Fruit fly (Drosophila melanogaster) whole organism, embryonic: ENCODE data around the gene Rpt6.

Source experiments
- B-H2 ChIP-seq: fragments of 200-800 bp; sonication (Bioruptor generic); optimal IDR thresholded peaks from 2 replicates; lab custom pipeline; 2018; ENCODE audit warnings: missing biosample characterization, mild to moderate bottlenecking, missing genetic modification characterization
- CG10267 ChIP-seq: fragments of 200-800 bp; sonication (Bioruptor generic); optimal IDR thresholded peaks from 2 replicates; lab custom pipeline; 2018; ENCODE audit warnings: missing biosample characterization, mild to moderate bottlenecking, missing genetic modification characterization, moderate library complexity
- CG10543 ChIP-seq: fragments of 200-800 bp; sonication (Bioruptor generic); optimal IDR thresholded peaks from 3 replicates; lab custom pipeline; 2017; ENCODE audit warnings: missing biosample characterization, mild to moderate bottlenecking, missing genetic modification characterization, moderate library complexity
- CG10979 ChIP-seq: fragments of 200-800 bp; sonication (Bioruptor generic); optimal IDR thresholded peaks from 2 replicates; lab custom pipeline; 2018; ENCODE audit warnings: missing biosample characterization, mild to moderate bottlenecking, missing genetic modification characterization, moderate library complexity
- CG12071 ChIP-seq: fragments of 200-800 bp; sonication (Bioruptor generic); optimal IDR thresholded peaks from 3 replicates; lab custom pipeline; 2018; ENCODE audit warnings: missing biosample characterization, mild to moderate bottlenecking, missing genetic modification characterization
- CG1233 ChIP-seq: fragments of 200-800 bp; sonication (Bioruptor generic); optimal IDR thresholded peaks from 4 replicates; lab custom pipeline; 2018; ENCODE audit warnings: missing biosample characterization, mild to moderate bottlenecking, missing genetic modification characterization
- CG12769 ChIP-seq: fragments of 200-800 bp; sonication (Bioruptor generic); optimal IDR thresholded peaks from 2 replicates; lab custom pipeline; 2019; ENCODE audit warnings: missing biosample characterization, mild to moderate bottlenecking, missing genetic modification characterization, moderate library complexity
- CG14710 ChIP-seq: fragments of 200-800 bp; sonication (Bioruptor generic); optimal IDR thresholded peaks from 3 replicates; lab custom pipeline; 2019; ENCODE audit warnings: missing biosample characterization, mild to moderate bottlenecking, missing genetic modification characterization, moderate library complexity
- CG15601 ChIP-seq: fragments of 200-800 bp; sonication (Bioruptor generic); optimal IDR thresholded peaks from 3 replicates; lab custom pipeline; 2019; ENCODE audit warnings: missing biosample characterization, mild to moderate bottlenecking, missing genetic modification characterization, moderate library complexity
- CG16863 ChIP-seq: fragments of 200-800 bp; sonication (Bioruptor generic); optimal IDR thresholded peaks from 3 replicates; lab custom pipeline; 2016; ENCODE audit warnings: missing biosample characterization, missing genetic modification characterization
- CG17359 ChIP-seq: fragments of 200-800 bp; sonication (Bioruptor generic); optimal IDR thresholded peaks from 3 replicates; lab custom pipeline; 2018; ENCODE audit warnings: missing biosample characterization, mild to moderate bottlenecking, missing genetic modification characterization, moderate library complexity
- CG17361 ChIP-seq: fragments of 200-800 bp; sonication (Bioruptor generic); IDR thresholded peaks from 3 replicates; pipeline ENCODE4 v1.3.6; 2022; ENCODE audit warnings: missing biosample characterization, missing genetic modification characterization
- CG17829 ChIP-seq: fragments of 200-800 bp; optimal IDR thresholded peaks from 2 replicates; lab custom pipeline; 2019; ENCODE audit warnings: missing biosample characterization, mild to moderate bottlenecking, missing genetic modification characterization, moderate library complexity
- CG18011 ChIP-seq: fragments of 200-800 bp; sonication (Bioruptor generic); optimal IDR thresholded peaks from 2 replicates; lab custom pipeline; 2017; ENCODE audit warnings: missing biosample characterization, missing genetic modification characterization, mild to moderate bottlenecking, moderate library complexity, missing genotype
- CG2712 ChIP-seq: fragments of 200-800 bp; optimal IDR thresholded peaks from 3 replicates; lab custom pipeline; 2019; ENCODE audit warnings: missing biosample characterization, mild to moderate bottlenecking, missing genetic modification characterization, moderate library complexity
- CG2875 ChIP-seq: fragments of 200-800 bp; sonication (Bioruptor generic); optimal IDR thresholded peaks from 2 replicates; lab custom pipeline; 2017; ENCODE audit warnings: missing biosample characterization, mild to moderate bottlenecking, missing genetic modification characterization, missing genetic modification reagents
- CG34376 ChIP-seq: fragments of 200-800 bp; sonication (Bioruptor generic); optimal IDR thresholded peaks from 2 replicates; lab custom pipeline; 2018; ENCODE audit warnings: missing biosample characterization, mild to moderate bottlenecking, missing genetic modification characterization
- CG3995 ChIP-seq: fragments of 200-800 bp; sonication (Bioruptor generic); optimal IDR thresholded peaks from 3 replicates; lab custom pipeline; 2016; ENCODE audit warnings: missing biosample characterization, missing genetic modification characterization
- CG4424 ChIP-seq: fragments of 200-800 bp; sonication (Bioruptor generic); optimal IDR thresholded peaks from 3 replicates; lab custom pipeline; 2016; ENCODE audit warnings: missing biosample characterization, missing genetic modification characterization
- CG6689 ChIP-seq: fragments of 200-800 bp; sonication (Bioruptor generic); IDR thresholded peaks from 2 replicates; pipeline ENCODE4 v1.3.6; 2022; ENCODE audit warnings: missing biosample characterization, missing genetic modification characterization
- CG7928 ChIP-seq: fragments of 200-800 bp; sonication (Bioruptor generic); optimal IDR thresholded peaks from 2 replicates; lab custom pipeline; 2017; ENCODE audit warnings: missing biosample characterization, mild to moderate bottlenecking, missing genetic modification characterization
- CG9437 ChIP-seq: fragments of 200-800 bp; sonication (Bioruptor generic); optimal IDR thresholded peaks from 2 replicates; lab custom pipeline; 2018; ENCODE audit warnings: missing biosample characterization, mild to moderate bottlenecking, missing genetic modification characterization
- CG9727 ChIP-seq: fragments of 200-800 bp; sonication (Bioruptor generic); optimal IDR thresholded peaks from 3 replicates; lab custom pipeline; 2017; ENCODE audit warnings: missing biosample characterization, mild to moderate bottlenecking, missing genetic modification characterization
- CrebB ChIP-seq: fragments of 200-800 bp; sonication (Bioruptor generic); optimal IDR thresholded peaks from 3 replicates; lab custom pipeline; 2018; ENCODE audit warnings: missing biosample characterization, mild to moderate bottlenecking, missing genetic modification characterization
- Deaf1 ChIP-seq: fragments of 200-800 bp; optimal IDR thresholded peaks from 3 replicates; lab custom pipeline; 2019; ENCODE audit warnings: missing biosample characterization, mild to moderate bottlenecking, missing genetic modification characterization, moderate library complexity
- Doc2 ChIP-seq: fragments of 200-800 bp; sonication (Bioruptor generic); IDR thresholded peaks from 2 replicates; pipeline ENCODE4 v1.3.6; 2022; ENCODE audit warnings: missing biosample characterization, missing genetic modification characterization
- Ets97D ChIP-seq: fragments of 200-800 bp; sonication (Bioruptor generic); optimal IDR thresholded peaks from 3 replicates; lab custom pipeline; 2016; ENCODE audit warnings: missing biosample characterization, missing genetic modification characterization
- Fer1 ChIP-seq: fragments of 200-800 bp; sonication (Bioruptor generic); optimal IDR thresholded peaks from 2 replicates; lab custom pipeline; 2017; ENCODE audit warnings: missing biosample characterization, mild to moderate bottlenecking, missing genetic modification characterization
- Gug ChIP-seq: fragments of 200-800 bp; sonication (Bioruptor generic); IDR thresholded peaks from 4 replicates; pipeline ENCODE4 v1.3.6; 2022; ENCODE audit warnings: missing biosample characterization, missing genetic modification characterization
- HmgZ ChIP-seq: fragments of 200-800 bp; sonication (Bioruptor generic); optimal IDR thresholded peaks from 2 replicates; lab custom pipeline; 2018; ENCODE audit warnings: missing biosample characterization, mild to moderate bottlenecking, missing genetic modification characterization
- Lhr ChIP-seq: fragments of 200-800 bp; sonication (Bioruptor generic); optimal IDR thresholded peaks from 3 replicates; lab custom pipeline; 2017; ENCODE audit warnings: mild to moderate bottlenecking, missing biosample characterization, missing genetic modification reagents, missing genetic modification characterization
- NC2α ChIP-seq: fragments of 200-800 bp; sonication (Bioruptor generic); optimal IDR thresholded peaks from 2 replicates; lab custom pipeline; 2016; ENCODE audit warnings: missing biosample characterization, missing genetic modification characterization
- Nf-YC ChIP-seq: fragments of 200-800 bp; optimal IDR thresholded peaks from 3 replicates; lab custom pipeline; 2019; ENCODE audit warnings: missing biosample characterization, mild to moderate bottlenecking, missing genetic modification characterization, moderate library complexity
- Oli ChIP-seq: fragments of 200-800 bp; sonication (Bioruptor generic); optimal IDR thresholded peaks from 2 replicates; lab custom pipeline; 2018; ENCODE audit warnings: missing biosample characterization, mild to moderate bottlenecking, missing genetic modification characterization, moderate library complexity
- PHDP ChIP-seq: fragments of 200-800 bp; sonication (Bioruptor generic); optimal IDR thresholded peaks from 3 replicates; lab custom pipeline; 2018; ENCODE audit warnings: missing biosample characterization, mild to moderate bottlenecking, missing genetic modification characterization, moderate library complexity
- Pdp1 ChIP-seq, 2 experiments: fragments of 200-800 bp; sonication (Bioruptor generic); optimal IDR thresholded peaks; 3 replicates each; lab custom pipeline; 2016; ENCODE audit warnings: missing biosample characterization in 2 of 2, missing genetic modification characterization in 2 of 2, mild to moderate bottlenecking in 1 of 2, moderate library complexity in 1 of 2
- Rfx ChIP-seq: fragments of 200-800 bp; sonication (Bioruptor generic); IDR thresholded peaks from 2 replicates; pipeline ENCODE4 v1.3.6; 2022; ENCODE audit warnings: missing biosample characterization, missing genetic modification characterization
- Ssrp ChIP-seq: fragments of 200-800 bp; sonication (Bioruptor generic); optimal IDR thresholded peaks from 2 replicates; lab custom pipeline; 2018; ENCODE audit warnings: missing biosample characterization, mild to moderate bottlenecking, missing genetic modification characterization, moderate library complexity
- bsh ChIP-seq, 2 experiments: fragments of 200-800 bp; sonication (Bioruptor generic); optimal IDR thresholded peaks; 2 replicates each; lab custom pipeline; 2017 to 2018; ENCODE audit warnings: mild to moderate bottlenecking in 2 of 2, missing biosample characterization in 2 of 2, missing genetic modification characterization in 2 of 2, moderate library complexity in 1 of 2
- chinmo ChIP-seq: fragments of 200-800 bp; sonication (Bioruptor generic); IDR thresholded peaks from 4 replicates; pipeline ENCODE4 v1.3.6; 2022; ENCODE audit warnings: missing biosample characterization, missing genetic modification characterization; ENCODE audit not compliant: partially characterized antibody
- dmrt11E ChIP-seq: fragments of 200-800 bp; sonication (Bioruptor generic); optimal IDR thresholded peaks from 3 replicates; lab custom pipeline; 2018; ENCODE audit warnings: missing biosample characterization, mild to moderate bottlenecking, missing genetic modification characterization, moderate library complexity
- dpn ChIP-seq, 2 experiments: fragments of 200-800 bp; sonication (Bioruptor generic); optimal IDR thresholded peaks; 3 replicates each; lab custom pipeline; 2016; ENCODE audit warnings: missing biosample characterization in 2 of 2, missing genetic modification characterization in 2 of 2
- lmd ChIP-seq: fragments of 200-800 bp; sonication (Bioruptor generic); IDR thresholded peaks from 2 replicates; pipeline ENCODE4 v1.3.6; 2022; ENCODE audit warnings: missing biosample characterization, missing genetic modification characterization
- nerfin-1 ChIP-seq: fragments of 200-800 bp; sonication (Bioruptor generic); optimal IDR thresholded peaks from 3 replicates; lab custom pipeline; 2019; ENCODE audit warnings: missing biosample characterization, mild to moderate bottlenecking, missing genetic modification characterization, moderate library complexity
- nom ChIP-seq: fragments of 200-800 bp; sonication (Bioruptor generic); optimal IDR thresholded peaks from 2 replicates; lab custom pipeline; 2017; ENCODE audit warnings: missing biosample characterization, missing genetic modification characterization, mild to moderate bottlenecking, moderate library complexity, missing genetic modification reagents
- sens ChIP-seq: fragments of 200-800 bp; sonication (Bioruptor generic); peaks from one replicate; lab custom pipeline; 2016; ENCODE audit warnings: missing biosample characterization, missing genetic modification characterization
- slbo ChIP-seq: fragments of 200-800 bp; sonication (Bioruptor generic); IDR thresholded peaks from 2 replicates; pipeline ENCODE4 v1.3.6; 2022; ENCODE audit warnings: missing biosample characterization, missing genetic modification characterization
- stc ChIP-seq: fragments of 200-800 bp; sonication (Bioruptor generic); IDR thresholded peaks from 2 replicates; pipeline ENCODE4 v1.3.6; 2022; ENCODE audit warnings: missing biosample characterization, missing genetic modification characterization
- twi ChIP-seq: fragments of 200-800 bp; optimal IDR thresholded peaks from 2 replicates; lab custom pipeline; 2019; ENCODE audit warnings: missing biosample characterization, mild to moderate bottlenecking, missing genetic modification characterization, moderate library complexity
- vvl ChIP-seq: fragments of 200-800 bp; sonication (Bioruptor generic); IDR thresholded peaks from 2 replicates; pipeline ENCODE4 v1.3.6; 2022; ENCODE audit warnings: missing biosample characterization, missing genetic modification characterization

The Rpt6 gene

DNA sequence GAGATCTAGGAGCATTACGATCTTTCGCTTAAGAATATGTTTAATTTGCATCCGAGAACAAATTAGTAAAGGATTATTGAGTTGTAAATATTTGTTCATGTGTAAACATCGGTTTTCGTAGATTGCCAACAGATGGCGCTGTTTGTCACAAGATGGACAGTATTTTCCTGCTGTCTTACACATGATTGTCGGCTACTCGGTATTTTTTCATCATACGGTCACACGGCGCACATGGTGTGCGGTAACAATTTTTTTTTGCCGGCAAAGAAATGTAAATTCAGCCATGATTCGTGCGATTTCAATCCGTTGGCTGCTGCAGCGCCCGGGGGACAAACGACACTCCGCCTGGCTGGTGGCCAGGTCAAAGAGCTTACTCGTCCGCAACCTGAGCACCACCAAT, 47.0 kb downstream of the Rpt6 start, which contains the start of the genes bbx and waw (continued):
- TF ChIP-seq lmd (GFP tag; lab: Robert Waterston, UW) (peak; percentile 11; the same call in 1 of the 2 replicates), CG34376 (GFP tag; lab: Kevin White, UChicago) (peak; percentile 20), PHDP (tag; lab: Kevin White, UChicago) (peak; percentile 36), CG1233 (GFP tag; lab: Kevin White, UChicago) (peak; percentile 19), nerfin-1 (peak; percentile 24), Fer1 (GFP tag; lab: Kevin White, UChicago) (peak; percentile 44), CG10267 (tag; lab: Kevin White, UChicago) (peak; percentile 34), nom (GFP tag; lab: Kevin White, UChicago) (peak; percentile 37), Oli (tag; lab: Kevin White, UChicago) (no peak), stc (GFP tag; lab: Robert Waterston, UW) (no peak), vvl (GFP tag; lab: Robert Waterston, UW) (peak; percentile 59), slbo (GFP tag; lab: Robert Waterston, UW) (no peak), twi (tag; lab: Kevin White, UChicago) (peak; percentile 44), bsh (GFP tag; optimal IDR thresholded peaks at IDR 0.05; lab: Kevin White, UChicago) (peak in 1 of 2 experiments; percentile 16), dmrt11E (tag; lab: Kevin White, UChicago) (peak; percentile 13), CG6689 (GFP tag; lab: Robert Waterston, UW) (0 out of 2 replicates have a peak, but pooled peaks have one; percentile 11), B-H2 (GFP tag; lab: Kevin White, UChicago) (peak; percentile 24), CG16863 (GFP tag; lab: Kevin White, UChicago) (no peak), CG10543 (GFP tag; lab: Kevin White, UChicago) (peak; percentile 41), Ets97D (GFP tag; lab: Kevin White, UChicago) (peak; percentile 37), Doc2 (GFP tag; lab: Robert Waterston, UW) (no peak), CG2875 (GFP tag; lab: Kevin White, UChicago) (no peak), CG7928 (no peak), CG17361 (peak; percentile 20; the same call in 1 of the 3 replicates), Pdp1 (GFP tag; optimal IDR thresholded peaks at IDR 0.05; lab: Kevin White, UChicago) (peak in 1 of 2 experiments; percentile 100), CG17829 (tag; lab: Kevin White, UChicago) (peak; percentile 26), Ssrp (tag; lab: Kevin White, UChicago) (no peak), Deaf1 (tag; lab: Kevin White, UChicago) (no peak), Nf-YC (tag; lab: Kevin White, UChicago) (peak; percentile 21), Rfx (GFP tag; lab: Robert Waterston, UW) (peak; percentile 38; the same call in 1 of the 2 replicates), sens (GFP tag; lab: Kevin White, UChicago) (peak; percentile 85), CG10979 (peak; percentile 96), dpn (GFP tag; optimal IDR thresholded peaks at IDR 0.05; lab: Kevin White, UChicago) (peak in 1 of 2 experiments; percentile 16), HmgZ (peak; percentile 70), CG2712 (tag; lab: Kevin White, UChicago) (peak; percentile 4), CG9437 (GFP tag; lab: Kevin White, UChicago) (no peak), CG12769 (no peak), chinmo (GFP tag; lab: Robert Waterston, UW) (no peak), Lhr (GFP tag; lab: Kevin White, UChicago) (peak; percentile 81), CG12071 (GFP tag; lab: Kevin White, UChicago) (no peak), CG9727 (GFP tag; lab: Kevin White, UChicago) (peak; percentile 47), CG18011 (GFP tag; lab: Kevin White, UChicago) (no peak), CG17359 (tag; lab: Kevin White, UChicago) (peak; percentile 23), CG15601 (tag; lab: Kevin White, UChicago) (peak; percentile 48), CG3995 (GFP tag; lab: Kevin White, UChicago) (peak; percentile 3), CG4424 (GFP tag; lab: Kevin White, UChicago) (peak; percentile 8), CG14710 (tag; lab: Kevin White, UChicago) (peak; percentile 52), CrebB (tag; lab: Kevin White, UChicago) (peak; percentile 24), Gug (GFP tag; lab: Robert Waterston, UW) (no peak), NC2α (GFP tag; lab: Kevin White, UChicago) (no peak)
